Fruit fly (Drosophila melanogaster) whole organism, pupa: ENCODE measurements around the gene Oatp33Ea.

Experiments
- CG12605 ChIP-seq: fragments of 200-800 bp; sonication (Bioruptor generic); IDR thresholded peaks from 2 replicates; pipeline ENCODE4 v1.3.6; 2022; ENCODE audit warnings: missing biosample characterization, missing genetic modification characterization
- CG13204 ChIP-seq: fragments of 200-800 bp; sonication (Bioruptor generic); optimal IDR thresholded peaks from 2 replicates; lab custom pipeline; 2018; ENCODE audit warnings: missing biosample characterization, mild to moderate bottlenecking, missing genetic modification characterization, moderate library complexity
- CG14655 ChIP-seq: fragments of 200-800 bp; sonication (Bioruptor generic); optimal IDR thresholded peaks from 3 replicates; lab custom pipeline; 2017; ENCODE audit warnings: mild to moderate bottlenecking, missing biosample characterization, missing genetic modification reagents, missing genetic modification characterization
- CG17806 ChIP-seq: fragments of 200-800 bp; sonication (Bioruptor generic); optimal IDR thresholded peaks from 2 replicates; lab custom pipeline; 2018; ENCODE audit warnings: missing biosample characterization, mild to moderate bottlenecking, missing genetic modification characterization, moderate library complexity
- CG34367 ChIP-seq: fragments of 200-800 bp; sonication (Bioruptor generic); optimal IDR thresholded peaks from 2 replicates; lab custom pipeline; 2018; ENCODE audit warnings: missing biosample characterization, mild to moderate bottlenecking, missing genetic modification characterization
- CG8159 ChIP-seq: fragments of 200-800 bp; sonication (Bioruptor generic); optimal IDR thresholded peaks from 3 replicates; lab custom pipeline; 2018; ENCODE audit warnings: missing biosample characterization, mild to moderate bottlenecking, missing genetic modification characterization, moderate library complexity
- D1 ChIP-seq: fragments of 200-800 bp; sonication (Bioruptor generic); optimal IDR thresholded peaks from 2 replicates; lab custom pipeline; 2018; ENCODE audit warnings: missing biosample characterization, mild to moderate bottlenecking, missing genetic modification characterization, moderate library complexity
- Pif1A ChIP-seq: fragments of 200-800 bp; sonication (Bioruptor generic); optimal IDR thresholded peaks from 3 replicates; lab custom pipeline; 2016; ENCODE audit warnings: missing biosample characterization, missing genetic modification characterization
- Snoo ChIP-seq: fragments of 200-800 bp; sonication (Bioruptor generic); optimal IDR thresholded peaks from 3 replicates; lab custom pipeline; 2017; ENCODE audit warnings: missing biosample characterization, mild to moderate bottlenecking, missing genetic modification characterization, inconsistent platforms
- gl ChIP-seq: fragments of 200-800 bp; sonication (Bioruptor generic); optimal IDR thresholded peaks from 2 replicates; lab custom pipeline; 2018; ENCODE audit warnings: missing biosample characterization, mild to moderate bottlenecking, missing genetic modification characterization

- TF ChIP-seq D1 (tag; lab: Kevin White, UChicago) (no peak), CG13204 (GFP tag; lab: Kevin White, UChicago) (no peak), CG12605 (GFP tag; lab: Robert Waterston, UW) (no peak), gl (tag; lab: Kevin White, UChicago) (no peak), CG17806 (no peak), CG14655 (GFP tag; lab: Kevin White, UChicago) (no peak), Snoo (tag; lab: Kevin White, UChicago) (peak; percentile 15), Pif1A (GFP tag; lab: Kevin White, UChicago) (no peak), CG8159 (tag; lab: Kevin White, UChicago) (peak; percentile 19), CG34367 (tag; lab: Kevin White, UChicago) (no peak)
These were observed 30.1 kb downstream of the Oatp33Ea start for dm6 chr2L:12415485-12416137.
